Worm (Caenorhabditis elegans) whole organism, L4/young adult: Measurements from ENCODE around the gene ttr-44.

Source experiments
- W03F9.2 ChIP-seq: fragments of 150-350 bp; optimal IDR thresholded peaks from 2 replicates; lab custom pipeline; 2014; ENCODE audit warnings: missing biosample characterization, missing genetic modification characterization
- dao-5 ChIP-seq: sonication (generic microtip); optimal IDR thresholded peaks from 2 replicates; lab custom pipeline; 2016; ENCODE audit warnings: missing genotype, missing genetic modification characterization, moderate library complexity, missing compliant biosample characterization
- him-1 ChIP-seq: sonication (generic microtip); optimal IDR thresholded peaks from 2 replicates; lab custom pipeline; 2016; ENCODE audit warnings: missing genotype, missing genetic modification reagents, missing genetic modification characterization, missing compliant biosample characterization

The ttr-44 gene

DNA sequence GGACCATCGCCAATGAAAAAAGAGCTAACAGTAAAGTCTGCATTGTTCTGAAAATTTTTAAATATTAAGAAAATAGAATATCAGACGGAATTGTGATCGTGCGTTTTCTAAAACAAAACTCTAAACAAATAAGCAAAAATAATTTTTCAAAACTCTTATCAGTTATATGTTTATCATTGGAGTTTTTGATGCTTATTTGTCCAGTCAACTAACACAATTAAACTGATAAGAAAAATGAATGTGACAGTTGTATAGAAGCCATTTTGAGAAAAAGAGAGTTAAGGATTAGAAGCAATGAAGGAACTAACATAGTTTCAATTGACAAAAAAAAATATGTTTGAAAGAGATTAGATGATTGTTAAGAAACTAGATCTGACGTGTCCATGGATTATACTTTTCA lies at the start of gene ttr-44:
Gene ttr-44 (minus strand): TSS at position 47 of the 400 bp plus-strand sequence.
- TF ChIP-seq W03F9.2 (tag; lab: Kevin White, UChicago): no peak
- no peak for TF ChIP-seq dao-5 (tag; lab: Kevin White, UChicago)
- TF ChIP-seq him-1: no peak

DNA sequence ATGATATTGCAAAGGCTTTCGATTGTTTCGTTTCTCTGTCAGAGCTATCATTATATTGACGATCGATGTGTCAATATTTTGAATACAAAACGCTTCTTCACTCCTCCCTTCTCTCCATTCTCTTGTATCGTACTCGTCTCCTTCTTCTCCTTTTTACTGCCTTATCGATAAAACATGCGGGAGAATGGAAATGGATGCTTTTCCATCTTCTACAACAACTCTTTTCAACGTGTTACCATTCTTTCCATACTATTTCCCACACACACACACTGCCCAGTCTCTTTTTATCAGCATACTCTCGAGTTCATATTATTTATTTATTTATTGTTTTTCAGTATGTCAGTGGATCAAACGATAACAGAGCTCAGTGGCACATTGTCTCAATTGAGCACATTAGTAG lies 48.1 kb upstream of the ttr-44 start, which contains the start of gene C50B8.6:
Gene C50B8.6 (plus strand): TSS at position 336 of the 400 bp plus-strand sequence.
- no peak for TF ChIP-seq dao-5 (tag; lab: Kevin White, UChicago)
- no peak for TF ChIP-seq him-1
- TF ChIP-seq W03F9.2 (tag; lab: Kevin White, UChicago): no peak

DNA sequence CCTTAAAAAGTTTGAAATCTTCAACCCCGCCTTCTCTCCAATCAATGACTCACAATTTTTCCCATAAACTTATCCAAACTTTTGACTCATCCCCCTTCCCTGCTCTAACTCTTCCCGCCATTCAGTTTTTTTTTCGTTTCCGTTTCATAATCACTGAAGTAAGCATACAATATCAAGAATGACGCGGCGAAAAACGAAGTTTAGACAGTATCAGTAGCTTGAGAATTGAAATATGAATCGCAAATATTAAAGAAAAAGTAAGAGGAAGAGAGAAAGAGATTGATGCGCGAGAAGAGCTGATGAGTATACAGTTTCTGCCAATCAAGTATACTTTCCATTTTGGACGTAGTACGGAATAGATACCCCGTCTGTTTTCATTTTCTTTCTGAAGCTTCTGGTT lies 46.9 kb upstream of the ttr-44 start:
- TF ChIP-seq him-1 (no peak), W03F9.2 (tag; lab: Kevin White, UChicago) (no peak), dao-5 (tag; lab: Kevin White, UChicago) (no peak)

DNA sequence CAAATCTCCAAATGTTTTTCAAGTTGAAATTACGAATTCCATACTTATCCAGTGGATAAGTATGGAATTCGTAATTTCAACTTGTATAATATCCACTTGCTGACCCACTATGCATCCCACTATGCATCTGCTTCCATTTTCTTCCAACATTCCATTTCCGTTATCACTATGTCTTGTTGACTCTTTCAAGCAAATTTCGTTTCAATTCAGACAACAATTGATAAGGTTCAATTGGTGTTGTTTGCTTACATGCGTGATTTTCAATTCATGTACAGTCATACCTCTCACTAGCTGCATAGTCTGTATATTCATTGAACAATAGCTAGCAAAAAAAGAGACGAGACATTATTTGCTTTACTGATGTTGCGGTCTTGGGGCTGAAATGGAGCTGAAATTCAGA lies 46.3 kb upstream of the ttr-44 start:
- TF ChIP-seq him-1 (no peak), W03F9.2 (tag; lab: Kevin White, UChicago) (no peak), dao-5 (tag; lab: Kevin White, UChicago) (no peak)

DNA sequence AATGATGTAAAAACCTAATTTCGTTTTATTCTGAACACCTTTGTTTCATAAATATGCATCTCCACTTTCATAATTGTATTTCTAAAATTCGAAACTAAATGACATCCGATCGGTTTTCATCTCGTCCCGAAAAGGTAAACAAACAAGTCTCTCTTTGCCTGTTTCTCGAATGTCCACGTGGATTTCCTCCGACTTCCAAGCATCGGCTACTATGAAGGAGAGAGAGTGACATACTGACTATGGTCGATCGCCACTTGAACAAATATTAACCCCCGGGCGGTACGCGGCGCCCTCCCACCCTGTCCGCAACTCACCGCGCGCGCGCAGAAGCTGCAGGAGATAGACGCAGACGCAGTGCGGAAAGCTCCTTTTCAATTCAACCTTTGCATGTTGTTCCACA lies 45.3 kb upstream of the ttr-44 start:
- no peak for TF ChIP-seq dao-5 (tag; lab: Kevin White, UChicago)
- TF ChIP-seq him-1: no peak
- TF ChIP-seq W03F9.2 (tag; lab: Kevin White, UChicago): no peak

DNA sequence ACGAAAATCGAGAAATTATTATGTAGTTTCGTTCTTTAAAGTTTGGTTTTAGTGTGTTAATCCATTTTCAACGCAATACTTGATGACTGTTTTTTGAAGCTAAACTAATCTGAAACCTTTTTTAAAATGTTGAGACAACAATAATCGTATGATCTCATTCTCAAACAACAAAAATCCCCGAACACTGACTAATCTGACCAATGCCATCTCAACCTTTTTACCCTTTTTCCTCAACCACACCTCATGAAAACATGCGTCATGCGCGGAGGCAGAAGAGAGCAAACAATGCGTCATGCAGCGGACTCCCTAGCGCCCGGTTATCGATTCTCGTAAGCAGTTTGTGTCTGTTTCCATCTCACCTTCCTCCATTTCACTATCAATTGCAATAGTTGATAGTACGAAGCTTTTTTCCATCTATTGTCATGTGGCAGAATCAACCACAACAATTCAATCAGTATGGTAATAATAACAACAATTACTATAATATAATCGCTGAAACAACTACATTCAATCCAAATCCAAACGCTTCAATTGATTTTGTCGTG lies 41.2 kb upstream of the ttr-44 start, which contains the start of gene C50B8.4:
Gene C50B8.4 (plus strand): TSS at position 299 of the 545 bp plus-strand sequence.
- TF ChIP-seq W03F9.2 (tag; lab: Kevin White, UChicago) (no peak), him-1 (no peak), dao-5 (tag; lab: Kevin White, UChicago) (no peak)

DNA sequence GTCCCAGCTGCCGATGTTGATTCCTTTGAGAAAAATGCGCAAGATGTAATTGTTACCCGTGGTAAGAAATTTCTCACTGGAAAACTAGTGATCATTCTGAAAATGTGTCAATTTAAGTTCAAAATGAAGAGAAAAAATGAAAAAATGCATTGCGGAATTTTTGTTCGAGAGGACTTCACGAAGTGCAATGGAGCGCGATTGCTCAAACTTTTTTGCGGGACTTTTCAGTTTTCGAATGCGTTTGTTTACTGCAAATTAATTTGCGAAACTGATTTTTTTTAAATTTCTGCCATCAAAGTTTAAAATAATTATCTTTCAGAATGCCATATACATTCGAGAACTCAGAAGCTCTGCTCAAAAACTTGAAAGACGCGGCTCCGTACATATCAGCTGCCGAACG lies 38.0 kb upstream of the ttr-44 start, which contains the start of the genes nuaf-1 and bir-2:
Gene nuaf-1 (minus strand): TSS at position 98 of the 400 bp plus-strand sequence.
Gene bir-2 (plus strand): TSS at position 318 of the 400 bp plus-strand sequence.
- TF ChIP-seq W03F9.2 (tag; lab: Kevin White, UChicago): peak; percentile 83
- TF ChIP-seq him-1: no peak

DNA sequence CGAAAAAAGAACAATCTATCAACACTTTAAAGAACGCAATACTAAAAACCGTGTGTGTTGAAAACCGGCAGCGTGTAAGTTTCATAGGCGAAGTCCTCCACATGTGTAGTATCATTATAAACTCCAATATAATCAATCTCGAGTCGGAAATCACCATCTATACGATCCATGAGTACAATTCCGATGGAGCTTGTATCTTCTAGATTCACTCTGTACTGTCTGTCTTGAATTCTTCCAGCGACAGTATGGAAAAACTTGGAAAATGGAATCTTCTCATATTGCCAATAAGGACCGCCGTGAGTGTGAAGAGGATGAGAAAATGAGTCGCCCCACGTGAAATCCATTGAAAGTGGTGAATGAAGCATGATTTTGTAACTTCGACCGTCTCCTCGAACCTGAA lies 36.4 kb upstream of the ttr-44 start:
- no peak for TF ChIP-seq W03F9.2 (tag; lab: Kevin White, UChicago)
- no peak for TF ChIP-seq him-1
- TF ChIP-seq dao-5 (tag; lab: Kevin White, UChicago): no peak

DNA sequence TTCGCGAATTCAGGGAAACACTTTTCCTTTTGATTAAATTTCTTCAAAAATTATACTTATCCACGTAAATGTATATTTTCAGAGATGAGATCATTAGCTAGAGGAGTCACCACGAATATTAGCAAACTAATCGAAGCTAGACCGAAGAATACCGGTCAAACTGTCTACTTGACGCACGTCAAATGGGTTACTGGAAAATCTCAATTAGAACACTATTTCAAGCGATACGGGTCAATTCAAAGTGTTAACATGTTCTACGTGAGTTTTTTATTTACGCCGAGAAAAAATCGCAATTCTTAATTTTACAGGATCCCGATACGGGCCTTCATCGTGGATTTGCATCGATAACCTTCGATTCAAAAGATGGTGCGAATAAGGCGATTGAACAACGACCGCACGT lies 35.2 kb upstream of the ttr-44 start, which contains the start of gene slrp-1:
Gene slrp-1 (plus strand): TSS at position 83 of the 400 bp plus-strand sequence.
- TF ChIP-seq W03F9.2 (tag; lab: Kevin White, UChicago) (no peak), him-1 (no peak)

DNA sequence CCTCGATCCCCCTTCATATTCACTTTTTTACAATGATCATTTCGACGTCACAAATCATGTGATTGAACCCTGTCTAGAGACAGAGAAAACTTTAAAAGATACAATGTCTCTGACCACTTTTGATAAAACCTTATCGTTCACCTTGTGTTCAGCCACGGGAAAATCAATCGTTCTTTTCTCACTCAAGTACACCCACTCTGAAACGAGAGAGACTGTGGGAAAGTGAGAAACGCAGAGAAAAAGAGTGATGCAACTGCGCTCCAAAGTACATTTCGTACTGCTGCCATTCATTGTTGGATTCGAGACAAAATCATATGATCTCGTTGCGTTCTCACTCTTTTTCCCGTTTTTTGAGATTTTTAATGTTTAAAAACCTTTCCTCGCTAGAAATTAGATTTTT lies 34.7 kb upstream of the ttr-44 start:
- TF ChIP-seq W03F9.2 (tag; lab: Kevin White, UChicago) (peak; percentile 85), dao-5 (tag; lab: Kevin White, UChicago) (no peak), him-1 (no peak)

DNA sequence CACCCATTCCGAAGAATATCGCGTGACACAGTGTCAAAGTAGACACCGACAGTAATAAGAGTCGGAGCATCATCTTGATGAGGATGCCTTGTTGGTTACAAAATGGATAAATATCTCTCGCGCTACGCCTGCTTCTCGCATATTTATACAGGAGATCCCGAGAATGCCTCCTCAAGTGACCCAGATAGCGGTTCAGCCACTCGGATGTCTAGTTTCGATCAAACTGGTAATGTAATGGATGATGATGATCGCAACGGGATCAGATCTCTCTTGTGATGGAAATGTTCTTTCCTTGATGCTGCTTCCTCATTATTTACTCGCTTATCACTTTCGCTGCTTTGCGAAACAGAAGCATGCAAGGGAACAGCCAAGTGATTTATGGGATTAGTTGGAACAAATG lies 33.3 kb upstream of the ttr-44 start, which contains the start of gene grl-17:
Gene grl-17 (minus strand): TSS at position 101 of the 400 bp plus-strand sequence.
- TF ChIP-seq him-1 (no peak), W03F9.2 (tag; lab: Kevin White, UChicago) (no peak), dao-5 (tag; lab: Kevin White, UChicago) (no peak)

DNA sequence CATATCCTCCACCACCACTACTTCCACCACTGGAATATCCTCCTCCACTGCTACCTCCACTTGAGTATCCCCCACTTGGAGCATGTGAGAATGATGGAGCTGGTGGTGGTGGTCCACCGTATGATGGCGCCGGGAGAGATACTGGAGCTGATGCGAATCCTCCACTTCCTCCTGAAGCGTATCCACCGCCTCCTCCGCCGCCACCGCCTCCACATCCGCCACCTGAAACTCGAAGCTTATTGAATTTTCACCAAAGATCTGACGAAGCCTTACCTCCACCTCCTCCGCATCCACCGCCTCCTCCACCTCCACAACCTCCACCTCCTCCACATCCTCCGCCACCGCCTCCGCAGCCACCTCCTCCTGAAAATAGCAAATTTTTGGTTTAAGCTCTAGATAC lies 32.2 kb upstream of the ttr-44 start:
- TF ChIP-seq dao-5 (tag; lab: Kevin White, UChicago): no peak
- no peak for TF ChIP-seq W03F9.2 (tag; lab: Kevin White, UChicago)
- no peak for TF ChIP-seq him-1

DNA sequence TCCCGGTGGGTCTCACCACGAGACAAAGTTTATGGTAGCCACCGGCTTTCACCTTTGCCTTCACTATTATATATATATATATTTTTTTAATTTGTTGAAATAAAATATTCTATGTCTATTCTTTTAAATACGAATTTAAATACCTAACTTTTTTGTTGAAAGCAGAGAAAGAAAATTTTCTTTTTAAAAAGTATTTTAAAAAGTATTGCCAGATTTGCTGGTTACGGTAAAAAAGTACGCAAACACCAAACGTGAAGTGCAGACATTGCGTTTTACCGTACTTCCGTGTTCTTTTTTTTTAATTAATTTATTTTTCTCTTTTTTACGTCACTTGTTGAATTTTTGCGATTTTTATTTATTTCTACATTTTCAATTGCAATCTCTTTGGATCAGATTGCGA lies 29.4 kb upstream of the ttr-44 start, which contains the start of gene C56A3.8:
Gene C56A3.8 (plus strand): TSS at position 301 of the 400 bp plus-strand sequence.
- no peak for TF ChIP-seq W03F9.2 (tag; lab: Kevin White, UChicago)
- no peak for TF ChIP-seq dao-5 (tag; lab: Kevin White, UChicago)
- TF ChIP-seq him-1: no peak

DNA sequence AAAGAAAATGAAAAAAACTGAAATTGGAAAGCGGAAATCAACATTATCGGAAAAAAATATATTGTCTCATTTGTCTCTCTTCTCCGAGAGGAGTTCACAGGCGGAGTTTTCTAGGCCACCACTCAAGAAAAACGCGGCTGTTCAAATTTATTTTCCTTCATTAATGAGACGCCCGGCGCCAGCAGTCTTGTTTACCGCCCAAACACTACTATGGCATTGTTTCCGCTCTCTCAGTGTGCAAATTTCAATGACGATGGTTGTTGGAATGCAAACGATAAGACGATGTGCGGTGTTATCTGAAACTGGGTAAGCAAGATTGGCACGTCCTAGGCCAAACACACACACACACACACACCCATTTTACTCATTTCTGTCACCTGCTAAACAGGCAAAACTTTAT lies 26.2 kb upstream of the ttr-44 start, which contains the start of gene cav-2:
Gene cav-2 (plus strand): TSS at position 359 of the 400 bp plus-strand sequence.
- peak; percentile 84 for TF ChIP-seq W03F9.2 (tag; lab: Kevin White, UChicago)
- TF ChIP-seq dao-5 (tag; lab: Kevin White, UChicago): no peak
- TF ChIP-seq him-1: peak; percentile 64

DNA sequence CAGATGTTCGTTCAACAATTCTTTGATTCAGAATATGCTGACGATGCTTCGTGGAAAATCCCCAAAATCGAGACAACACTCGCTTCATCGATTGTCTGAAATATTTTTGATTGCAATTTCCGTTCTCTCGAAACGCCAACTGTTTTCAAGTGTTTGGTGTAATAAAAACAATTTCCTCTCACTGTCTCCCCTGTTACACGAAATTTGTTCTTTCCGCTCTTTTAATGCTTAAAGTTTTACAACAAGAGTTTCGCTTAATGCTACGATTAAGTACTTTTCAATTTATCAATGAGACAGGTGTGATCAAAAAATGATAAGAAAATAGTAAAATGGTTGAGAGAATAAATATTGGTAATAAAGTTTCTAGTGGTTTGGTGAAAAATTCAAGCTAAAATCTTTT lies 25.8 kb upstream of the ttr-44 start, which contains the start of gene C56A3.6:
Gene C56A3.6 (minus strand): TSS at position 101 of the 400 bp plus-strand sequence.
- TF ChIP-seq dao-5 (tag; lab: Kevin White, UChicago): no peak
- TF ChIP-seq him-1: no peak
- TF ChIP-seq W03F9.2 (tag; lab: Kevin White, UChicago): no peak
